Worm (Caenorhabditis elegans) whole organism, L1 larva: Measurements from ENCODE around the gene dnc-4.
A peak's percentile ranks its signal among the peaks of the same experiment; 100 is the strongest.

Experiments used
- ama-1 ChIP-seq: fragments of 150-350 bp; optimal IDR thresholded peaks from 2 replicates; lab custom pipeline; 2014
- blmp-1 ChIP-seq: fragments of 150-350 bp; optimal IDR thresholded peaks from 2 replicates; lab custom pipeline; 2014; ENCODE audit warnings: missing biosample characterization, missing genetic modification characterization
- ceh-8 ChIP-seq: fragments of 200-800 bp; sonication (Bioruptor generic); optimal IDR thresholded peaks from 2 replicates; lab custom pipeline; 2018; ENCODE audit warnings: mild to moderate bottlenecking, missing genetic modification characterization, moderate library complexity, missing compliant biosample characterization
- egl-27 ChIP-seq, 2 experiments: fragments of 150-350 bp in 1 of 2; sonication (generic microtip); optimal IDR thresholded peaks; 3 replicates each; lab custom pipeline; 2017 to 2018; ENCODE audit warnings: missing biosample characterization in 2 of 2, missing genetic modification characterization in 2 of 2, missing genetic modification reagents in 2 of 2
- fkh-10 ChIP-seq: sonication (generic microtip); optimal IDR thresholded peaks from 2 replicates; lab custom pipeline; 2017; ENCODE audit warnings: missing biosample characterization, missing genetic modification reagents, missing genetic modification characterization
- irx-1 ChIP-seq: sonication (generic microtip); optimal IDR thresholded peaks from 2 replicates; lab custom pipeline; 2016; ENCODE audit warnings: missing genetic modification characterization, missing compliant biosample characterization
- lir-3 ChIP-seq: sonication (generic microtip); optimal IDR thresholded peaks from 2 replicates; lab custom pipeline; 2016; ENCODE audit warnings: mild to moderate bottlenecking, missing genetic modification characterization, moderate library complexity, missing compliant biosample characterization; ENCODE audit not compliant: poor library complexity
- nhr-77 ChIP-seq: fragments of 150-350 bp; optimal IDR thresholded peaks from 2 replicates; lab custom pipeline; 2014; ENCODE audit warnings: missing biosample characterization, missing genetic modification characterization
- sox-4 ChIP-seq: sonication (generic microtip); optimal IDR thresholded peaks from 2 replicates; lab custom pipeline; 2016; ENCODE audit warnings: missing genetic modification characterization, missing compliant biosample characterization
- unc-130 ChIP-seq: fragments of 150-350 bp; optimal IDR thresholded peaks from 2 replicates; lab custom pipeline; 2017; ENCODE audit warnings: missing biosample characterization, missing genetic modification characterization, inconsistent platforms
- vab-15 ChIP-seq: sonication (generic microtip); optimal IDR thresholded peaks from 2 replicates; lab custom pipeline; 2017; ENCODE audit warnings: missing genotype, mild to moderate bottlenecking, missing genetic modification characterization, missing compliant biosample characterization
- ztf-11 ChIP-seq, 2 experiments: sonication (generic microtip); optimal IDR thresholded peaks; 2 replicates each; lab custom pipeline; 2016 to 2017; ENCODE audit warnings: missing genetic modification characterization in 2 of 2, missing biosample characterization in 1 of 2, missing compliant biosample characterization in 1 of 2

- no peak for TF ChIP-seq fkh-10 (GFP tag; lab: Kevin White, UChicago)
- no peak for TF ChIP-seq blmp-1 (tag; lab: Kevin White, UChicago)
- no peak for TF ChIP-seq nhr-77
- TF ChIP-seq vab-15 (tag; lab: Kevin White, UChicago) = no peak
- peak; percentile 9 for TF ChIP-seq unc-130 (tag; lab: Kevin White, UChicago)
- no peak for TF ChIP-seq sox-4 (tag; lab: Kevin White, UChicago)
- no peak for TF ChIP-seq ztf-11 (tag; optimal IDR thresholded peaks at IDR 0.05; lab: Kevin White, UChicago)
- no peak for TF ChIP-seq irx-1 (tag; lab: Kevin White, UChicago)
- no peak for TF ChIP-seq ceh-8 (GFP tag; lab: Kevin White, UChicago)
- no peak for TF ChIP-seq egl-27 (tag; optimal IDR thresholded peaks at IDR 0.05; lab: Kevin White, UChicago)
- no peak for TF ChIP-seq lir-3 (tag; lab: Kevin White, UChicago)
- TF ChIP-seq ama-1 (lab: Kevin White, UChicago) = no peak
Measured at ce11 chrIV:8068280-8068679, 48.7 kb upstream of the dnc-4 start.
